Worm (Caenorhabditis elegans) whole organism, early embryonic: ENCODE measurements around the gene C01G10.1.
"Not testable (repeated sequence)": the region's sequence is repeated elsewhere in the genome, so short reads cannot be mapped to it uniquely, and the experiment has no call there.

Source experiments
- B0310.2 ChIP-seq: sonication (generic microtip); optimal IDR thresholded peaks from 2 replicates; lab custom pipeline; 2016; ENCODE audit warnings: mild to moderate bottlenecking, missing genetic modification characterization, missing compliant biosample characterization
- F13C5.2 ChIP-seq: sonication (generic microtip); optimal IDR thresholded peaks from 2 replicates; lab custom pipeline; 2017; ENCODE audit warnings: mild to moderate bottlenecking, missing genetic modification characterization, inconsistent platforms, missing compliant biosample characterization
- aly-1 ChIP-seq: sonication (generic microtip); optimal IDR thresholded peaks from 2 replicates; lab custom pipeline; 2016; ENCODE audit warnings: missing genetic modification characterization, missing compliant biosample characterization
- ama-1 ChIP-seq: fragments of 150-350 bp; optimal IDR thresholded peaks from 2 replicates; lab custom pipeline; 2014
- ceh-13 ChIP-seq: fragments of 200-800 bp; sonication (Bioruptor generic); optimal IDR thresholded peaks from 2 replicates; lab custom pipeline; 2018; ENCODE audit warnings: mild to moderate bottlenecking, missing genetic modification characterization, missing compliant biosample characterization
- ceh-36 ChIP-seq: sonication (generic microtip); optimal IDR thresholded peaks from 2 replicates; lab custom pipeline; 2016; ENCODE audit warnings: missing genetic modification characterization, inconsistent platforms, missing compliant biosample characterization
- ets-7 ChIP-seq: sonication (generic microtip); optimal IDR thresholded peaks from 2 replicates; lab custom pipeline; 2016; ENCODE audit warnings: missing genotype, missing genetic modification characterization, missing compliant biosample characterization
- flt-1 ChIP-seq: fragments of 200-800 bp; sonication (Bioruptor generic); IDR thresholded peaks from 2 replicates; pipeline ENCODE4 v1.3.6; 2022; ENCODE audit warnings: missing genetic modification characterization, missing compliant biosample characterization
- hmbx-1 ChIP-seq: sonication (generic microtip); optimal IDR thresholded peaks from 2 replicates; lab custom pipeline; 2016; ENCODE audit warnings: mild to moderate bottlenecking, missing genetic modification characterization, missing compliant biosample characterization
- hmg-4 ChIP-seq: fragments of 200-800 bp; sonication (Bioruptor generic); optimal IDR thresholded peaks from 2 replicates; lab custom pipeline; 2018; ENCODE audit warnings: mild to moderate bottlenecking, missing genetic modification characterization, missing compliant biosample characterization
- hnd-1 ChIP-seq: sonication (generic microtip); optimal IDR thresholded peaks from 2 replicates; lab custom pipeline; 2016; ENCODE audit warnings: missing genetic modification characterization, missing compliant biosample characterization
- pes-1 ChIP-seq: fragments of 200-800 bp; sonication (Bioruptor generic); IDR thresholded peaks from 2 replicates; pipeline ENCODE4 v1.3.6; 2022; ENCODE audit warnings: missing genetic modification reagents, missing genetic modification characterization, missing compliant biosample characterization
- scrt-1 ChIP-seq: fragments of 200-800 bp; sonication (Bioruptor generic); IDR thresholded peaks from 2 replicates; pipeline ENCODE4 v1.3.6; 2022; ENCODE audit warnings: missing genetic modification characterization, missing compliant biosample characterization
- sea-1 ChIP-seq: fragments of 200-800 bp; sonication (Bioruptor generic); conservative IDR thresholded peaks from 2 replicates; pipeline ENCODE4 v1.3.6; 2022; ENCODE audit warnings: missing genetic modification characterization, missing compliant biosample characterization
- tbx-11 ChIP-seq: fragments of 200-800 bp; sonication (Bioruptor generic); IDR thresholded peaks from 2 replicates; pipeline ENCODE4 v1.3.6; 2022; ENCODE audit warnings: missing genetic modification characterization, missing compliant biosample characterization
- tbx-37 ChIP-seq: fragments of 200-800 bp; sonication (Bioruptor generic); conservative IDR thresholded peaks from 2 replicates; pipeline ENCODE4 v1.3.6; 2022; ENCODE audit warnings: missing genetic modification reagents, missing genetic modification characterization, missing compliant biosample characterization
- tra-4 ChIP-seq: sonication (generic microtip); optimal IDR thresholded peaks from 2 replicates; lab custom pipeline; 2017; ENCODE audit warnings: missing genetic modification characterization, missing compliant biosample characterization

Gene C01G10.1

ce11 chrV:15119517-15119916, 20.0 kb downstream of the C01G10.1 start, which contains the start of gene flor-1:
flor-1 (minus strand) TSS chrV:15119617.
- TF ChIP-seq aly-1 (tag; lab: Kevin White, UChicago) (no peak), tra-4 (tag; lab: Kevin White, UChicago) (no peak), B0310.2 (no peak), ama-1 (no peak)

ce11 chrV:15125162-15125561, 25.6 kb downstream of the C01G10.1 start, which contains the start of gene ugt-30:
ugt-30 (minus strand) TSS chrV:15125262.
- not testable (repeated sequence) for TF ChIP-seq sea-1 (GFP tag; lab: Robert Waterston, UW); ceh-36 (tag; lab: Kevin White, UChicago); tbx-37 (GFP tag; lab: Robert Waterston, UW)

ce11 chrV:15127413-15127812, 27.9 kb downstream of the C01G10.1 start, which contains the start of gene srj-27:
srj-27 (minus strand) TSS chrV:15127513.
- TF ChIP-seq hnd-1 (tag; lab: Kevin White, UChicago) (no peak), scrt-1 (GFP tag; lab: Robert Waterston, UW) (no peak), ceh-36 (tag; lab: Kevin White, UChicago) (no peak), hmbx-1 (no peak), ama-1 (no peak), flt-1 (GFP tag; lab: Robert Waterston, UW) (no peak), ets-7 (tag; lab: Kevin White, UChicago) (no peak), F13C5.2 (tag; lab: Kevin White, UChicago) (no peak), hmg-4 (GFP tag; lab: Kevin White, UChicago) (no peak)

ce11 chrV:15127955-15128354, 28.4 kb downstream of the C01G10.1 start, which contains the start of gene srr-7:
srr-7 (plus strand) TSS chrV:15128255.
- TF ChIP-seq hmbx-1 = no peak

ce11 chrV:15132423-15132822, 32.9 kb downstream of the C01G10.1 start, which contains the start of gene str-171:
str-171 (minus strand) TSS chrV:15132523.
- TF ChIP-seq hmg-4 (GFP tag; lab: Kevin White, UChicago) (no peak), F13C5.2 (tag; lab: Kevin White, UChicago) (no peak), ceh-36 (tag; lab: Kevin White, UChicago) (no peak), B0310.2 (no peak), tbx-11 (no peak), tra-4 (tag; lab: Kevin White, UChicago) (no peak), tbx-37 (GFP tag; lab: Robert Waterston, UW) (no peak), ama-1 (no peak), aly-1 (tag; lab: Kevin White, UChicago) (no peak), ceh-13 (GFP tag; lab: Kevin White, UChicago) (no peak), pes-1 (GFP tag; lab: Robert Waterston, UW) (no peak), ets-7 (tag; lab: Kevin White, UChicago) (no peak)

ce11 chrV:15133812-15134211, 34.3 kb downstream of the C01G10.1 start:
- TF ChIP-seq tbx-11 (no peak), B0310.2 (no peak), ceh-13 (GFP tag; lab: Kevin White, UChicago) (no peak), ets-7 (tag; lab: Kevin White, UChicago) (no peak), pes-1 (GFP tag; lab: Robert Waterston, UW) (no peak), hnd-1 (tag; lab: Kevin White, UChicago) (no peak), F13C5.2 (tag; lab: Kevin White, UChicago) (no peak)

- TF ChIP-seq tbx-37 (GFP tag; lab: Robert Waterston, UW) (peak; percentile 42; the same call in 1 of the 2 replicates), hnd-1 (tag; lab: Kevin White, UChicago) (no peak)
Measured at ce11 chrV:15136772-15137171, 37.2 kb downstream of the C01G10.1 start, which contains the start of gene aipl-1. aipl-1 (minus strand) TSS chrV:15136801.

ce11 chrV:15139811-15140210, 40.3 kb downstream of the C01G10.1 start:
- TF ChIP-seq sea-1 (GFP tag; lab: Robert Waterston, UW) (no peak), pes-1 (GFP tag; lab: Robert Waterston, UW) (no peak), F13C5.2 (tag; lab: Kevin White, UChicago) (no peak), aly-1 (tag; lab: Kevin White, UChicago) (no peak), ceh-36 (tag; lab: Kevin White, UChicago) (no peak), ets-7 (tag; lab: Kevin White, UChicago) (no peak), tbx-11 (no peak), B0310.2 (no peak)

ce11 chrV:15140247-15140646, 40.7 kb downstream of the C01G10.1 start, which contains the start of gene K08F9.3:
K08F9.3 (plus strand) TSS chrV:15140547.
- TF ChIP-seq hmg-4 (GFP tag; lab: Kevin White, UChicago) (no peak), flt-1 (GFP tag; lab: Robert Waterston, UW) (no peak), ets-7 (tag; lab: Kevin White, UChicago) (no peak), pes-1 (GFP tag; lab: Robert Waterston, UW) (no peak), tbx-37 (GFP tag; lab: Robert Waterston, UW) (no peak), tra-4 (tag; lab: Kevin White, UChicago) (no peak), aly-1 (tag; lab: Kevin White, UChicago) (no peak), ama-1 (no peak), tbx-11 (no peak), hnd-1 (tag; lab: Kevin White, UChicago) (no peak), sea-1 (GFP tag; lab: Robert Waterston, UW) (no peak), F13C5.2 (tag; lab: Kevin White, UChicago) (no peak), B0310.2 (no peak), scrt-1 (GFP tag; lab: Robert Waterston, UW) (no peak), hmbx-1 (no peak), ceh-36 (tag; lab: Kevin White, UChicago) (no peak), ceh-13 (GFP tag; lab: Kevin White, UChicago) (no peak)
